Worm (Caenorhabditis elegans): Measurements from ENCODE around the gene irld-15.

ce11 chrV:2264925-2265324 is 38.8 kb downstream of the irld-15 start:
- TF ChIP-seq ztf-4 (tag; optimal IDR thresholded peaks at IDR 0.05) = no peak
- TF ChIP-seq aly-2 (tag; optimal IDR thresholded peaks at IDR 0.05) = no peak
- TF ChIP-seq fos-1 (tag; optimal IDR thresholded peaks at IDR 0.05) = no peak
- TF ChIP-seq Y55F3AM.14 (GFP tag; optimal IDR thresholded peaks at IDR 0.05) = no peak
- no peak for TF ChIP-seq ceh-16 (tag; optimal IDR thresholded peaks at IDR 0.05)
- no peak for TF ChIP-seq mbf-1 (tag; optimal IDR thresholded peaks at IDR 0.05)
- TF ChIP-seq ztf-11 (tag; optimal IDR thresholded peaks at IDR 0.05) = no peak
- no peak for TF ChIP-seq unc-39 (tag; optimal IDR thresholded peaks at IDR 0.05)
- TF ChIP-seq nhr-11 (tag; optimal IDR thresholded peaks at IDR 0.05) = no peak
- no peak for TF ChIP-seq nhr-237 (tag; optimal IDR thresholded peaks at IDR 0.05)
- no peak for TF ChIP-seq lsy-2 (tag; optimal IDR thresholded peaks at IDR 0.05)
